Fruit fly (Drosophila melanogaster) whole organism: Measurements from ENCODE around the gene CG5877.

Experiments
- CG8478 ChIP-seq: fragments of >200 bp; optimal IDR thresholded peaks from 2 replicates; lab custom pipeline; 2018; ENCODE audit warnings: inconsistent platforms
- Dll ChIP-seq: fragments of >200 bp; optimal IDR thresholded peaks from 2 replicates; lab custom pipeline; 2017
- EcR ChIP-seq, 2 experiments: fragments of >200 bp; optimal IDR thresholded peaks; 2 replicates each; lab custom pipeline; 2017; ENCODE audit warnings: missing biosample characterization in 2 of 2, missing genetic modification characterization in 2 of 2, missing genetic modification reagents in 2 of 2
- pan ChIP-seq: fragments of >200 bp; optimal IDR thresholded peaks from 2 replicates; lab custom pipeline; 2017
- psq ChIP-seq: fragments of >200 bp; optimal IDR thresholded peaks from 2 replicates; lab custom pipeline; 2017
- usp ChIP-seq: fragments of >200 bp; optimal IDR thresholded peaks from 2 replicates; lab custom pipeline; 2017; ENCODE audit warnings: missing biosample characterization, missing genetic modification characterization, mixed read lengths

- TF ChIP-seq psq, result no peak
- no peak for TF ChIP-seq Dll
- no peak for TF ChIP-seq CG8478 (lab: Kevin White, UChicago)
- no peak for TF ChIP-seq pan
- no peak for TF ChIP-seq EcR (GFP tag; optimal IDR thresholded peaks at IDR 0.05; lab: Kevin White, UChicago)
- no peak for TF ChIP-seq usp (GFP tag; lab: Kevin White, UChicago)
Observed at dm6 chrX:15320522-15320921, 27.7 kb downstream of the CG5877 start.
